Worm (Caenorhabditis elegans) whole organism, L4 larva: Measurements from ENCODE around the gene T21E8.6.

Experiments used
- Y105C5A.15 ChIP-seq: fragments of 200-800 bp; sonication (Bioruptor generic); IDR thresholded peaks from 2 replicates; pipeline ENCODE4 v1.3.6; 2022; ENCODE audit warnings: missing genetic modification characterization, missing compliant biosample characterization
- ZK546.5 ChIP-seq, 2 experiments: sonication (generic microtip); optimal IDR thresholded peaks; 2 replicates each; lab custom pipeline; 2017; ENCODE audit warnings: missing biosample characterization in 2 of 2, missing genetic modification characterization in 2 of 2
- lin-1 ChIP-seq: fragments of 200-800 bp; sonication (Bioruptor generic); IDR thresholded peaks from 2 replicates; pipeline ENCODE4 v1.3.6; 2022; ENCODE audit warnings: missing genetic modification reagents, missing genetic modification characterization, missing compliant biosample characterization
- lsy-2 ChIP-seq, 2 experiments: fragments of 150-350 bp in 1 of 2; sonication (generic microtip) in 1 of 2; optimal IDR thresholded peaks; 2 replicates each; lab custom pipeline; 2014 to 2017; ENCODE audit warnings: missing biosample characterization in 2 of 2, missing genetic modification characterization in 2 of 2
- nhr-76 ChIP-seq: fragments of 150-350 bp; optimal IDR thresholded peaks from 2 replicates; lab custom pipeline; 2014; ENCODE audit warnings: missing biosample characterization, missing genetic modification characterization
- nhr-77 ChIP-seq: fragments of 150-350 bp; optimal IDR thresholded peaks from 2 replicates; lab custom pipeline; 2014; ENCODE audit warnings: missing biosample characterization, missing genetic modification characterization
- zip-2 ChIP-seq: fragments of 150-350 bp; optimal IDR thresholded peaks from 2 replicates; lab custom pipeline; 2014; ENCODE audit warnings: missing biosample characterization, missing genetic modification characterization

- TF ChIP-seq ZK546.5 (tag; optimal IDR thresholded peaks at IDR 0.05; lab: Kevin White, UChicago) (no peak), nhr-77 (tag; lab: Kevin White, UChicago) (no peak), nhr-76 (no peak), lsy-2 (tag; optimal IDR thresholded peaks at IDR 0.05; lab: Kevin White, UChicago) (no peak), lin-1 (GFP tag; lab: Robert Waterston, UW) (no peak), zip-2 (tag; lab: Kevin White, UChicago) (peak; percentile 81), Y105C5A.15 (GFP tag; lab: Robert Waterston, UW) (no peak)
Measured at ce11 chrX:10859211-10859610, 22.9 kb upstream of the T21E8.6 start, which contains the start of gene pgp-5.
